Worm (Caenorhabditis elegans) whole organism, L4/young adult: ENCODE measurements around the gene sdc-1.

ENCODE experiments used
- W03F9.2 ChIP-seq: fragments of 150-350 bp; optimal IDR thresholded peaks from 2 replicates; lab custom pipeline; 2014; ENCODE audit warnings: missing biosample characterization, missing genetic modification characterization
- him-1 ChIP-seq: sonication (generic microtip); optimal IDR thresholded peaks from 2 replicates; lab custom pipeline; 2016; ENCODE audit warnings: missing genotype, missing genetic modification reagents, missing genetic modification characterization, missing compliant biosample characterization

- TF ChIP-seq W03F9.2 (no peak), him-1 (tag; lab: Kevin White, UChicago) (no peak)
These were observed 45.8 kb downstream of the sdc-1 start for ce11 chrX:16321327-16321726.
